Fruit fly (Drosophila melanogaster) whole organism, prepupa: ENCODE measurements around the gene CG14852.

ENCODE experiments used
- Blimp-1 ChIP-seq: fragments of 200-800 bp; sonication (Bioruptor generic); optimal IDR thresholded peaks from 3 replicates; lab custom pipeline; 2017; ENCODE audit warnings: missing biosample characterization, missing genetic modification characterization, mild to moderate bottlenecking, moderate library complexity, missing genetic modification reagents
- CG4318 ChIP-seq: fragments of 200-800 bp; sonication (Bioruptor generic); optimal IDR thresholded peaks from 3 replicates; lab custom pipeline; 2017; ENCODE audit warnings: missing biosample characterization, mild to moderate bottlenecking, missing genetic modification characterization
- CG6163 ChIP-seq: fragments of 200-800 bp; sonication (Bioruptor generic); IDR thresholded peaks from 3 replicates; pipeline ENCODE4 v1.3.6; 2022; ENCODE audit warnings: missing biosample characterization, missing genetic modification characterization
- CG6808 ChIP-seq: fragments of 200-800 bp; sonication (Bioruptor generic); optimal IDR thresholded peaks from 3 replicates; lab custom pipeline; 2017; ENCODE audit warnings: missing biosample characterization, missing genetic modification characterization, mild to moderate bottlenecking, moderate library complexity, missing genetic modification reagents
- CG6854 ChIP-seq: fragments of 200-800 bp; sonication (Bioruptor generic); optimal IDR thresholded peaks from 2 replicates; lab custom pipeline; 2017; ENCODE audit warnings: missing biosample characterization, mild to moderate bottlenecking, missing genetic modification characterization
- Ets96B ChIP-seq: fragments of 200-800 bp; optimal IDR thresholded peaks from 2 replicates; lab custom pipeline; 2019; ENCODE audit warnings: missing biosample characterization, mild to moderate bottlenecking, missing genetic modification characterization, moderate library complexity
- Gug ChIP-seq: fragments of 200-800 bp; sonication (Bioruptor generic); IDR thresholded peaks from 2 replicates; pipeline ENCODE4 v1.3.6; 2022; ENCODE audit warnings: missing biosample characterization, missing genetic modification characterization
- Hr38 ChIP-seq: sonication (Bioruptor generic); optimal IDR thresholded peaks from 2 replicates; lab custom pipeline; 2016; ENCODE audit warnings: missing biosample characterization, missing genetic modification characterization
- Smox ChIP-seq: fragments of 200-800 bp; sonication (Bioruptor generic); optimal IDR thresholded peaks from 3 replicates; lab custom pipeline; 2016; ENCODE audit warnings: missing biosample characterization, missing genetic modification characterization
- Sox102F ChIP-seq: fragments of 200-800 bp; sonication (Bioruptor generic); optimal IDR thresholded peaks from 2 replicates; lab custom pipeline; 2016; ENCODE audit warnings: missing biosample characterization, mild to moderate bottlenecking, missing genetic modification characterization
- cyc ChIP-seq: fragments of 200-800 bp; sonication (Bioruptor generic); optimal IDR thresholded peaks from 3 replicates; lab custom pipeline; 2016; ENCODE audit warnings: missing biosample characterization, missing genetic modification characterization
- dac ChIP-seq: fragments of 200-800 bp; sonication (Bioruptor generic); optimal IDR thresholded peaks from 2 replicates; lab custom pipeline; 2017; ENCODE audit warnings: missing biosample characterization, mild to moderate bottlenecking, missing genetic modification characterization
- dsx ChIP-seq: fragments of 200-800 bp; optimal IDR thresholded peaks from 3 replicates; lab custom pipeline; 2019; ENCODE audit warnings: missing biosample characterization, mild to moderate bottlenecking, missing genetic modification characterization, moderate library complexity; ENCODE audit not compliant: poor library complexity, severe bottlenecking
- eg ChIP-seq: fragments of 200-800 bp; sonication (Bioruptor generic); IDR thresholded peaks from 3 replicates; pipeline ENCODE4 v1.3.6; 2022; ENCODE audit warnings: missing biosample characterization, missing genetic modification characterization

DNA sequence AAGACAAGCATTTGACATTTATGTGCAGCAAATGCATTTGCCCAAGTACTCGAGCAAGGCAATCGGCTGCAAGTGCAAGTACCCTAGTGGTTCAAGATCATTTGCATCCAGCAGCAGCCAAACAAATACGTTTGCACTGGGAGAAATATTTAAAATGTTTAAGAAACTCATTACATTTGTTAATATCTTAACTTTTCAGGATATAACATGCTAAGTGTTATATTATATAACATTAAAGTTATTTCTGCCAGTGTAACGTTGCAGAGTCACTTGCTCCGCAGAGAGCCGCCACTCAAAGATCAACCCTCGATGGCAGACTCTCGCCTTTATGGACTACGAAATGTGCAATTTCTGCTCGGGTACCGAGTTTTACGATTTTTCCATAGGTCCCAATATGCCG is 23.8 kb downstream of the CG14852 start:
- TF ChIP-seq Sox102F (GFP tag; lab: Kevin White, UChicago) (no peak), dac (GFP tag; lab: Kevin White, UChicago) (no peak), dsx (peak; percentile 44), Blimp-1 (GFP tag; lab: Kevin White, UChicago) (no peak), Hr38 (no peak), eg (GFP tag; lab: Robert Waterston, UW) (no peak), Smox (GFP tag; lab: Kevin White, UChicago) (no peak), Gug (GFP tag; lab: Robert Waterston, UW) (peak; percentile 25; the same call in 1 of the 2 replicates), CG4318 (no peak), Ets96B (tag; lab: Kevin White, UChicago) (no peak), CG6808 (peak; percentile 5), cyc (no peak), CG6854 (no peak), CG6163 (GFP tag; lab: Robert Waterston, UW) (0 out of 3 replicates have a peak, but pooled peaks have one; percentile 37)
